Fruit fly (Drosophila melanogaster) whole organism, wandering third instar larva: ENCODE results near the gene CG32313.

Experiments
- Abd-B ChIP-seq: fragments of >200 bp; optimal IDR thresholded peaks from 2 replicates; lab custom pipeline; 2017; ENCODE audit warnings: missing biosample characterization, missing genetic modification characterization
- CG32264 ChIP-seq: fragments of 200-800 bp; sonication (Bioruptor generic); optimal IDR thresholded peaks from 2 replicates; lab custom pipeline; 2016; ENCODE audit warnings: missing biosample characterization, missing genetic modification characterization
- CG9705 ChIP-seq: fragments of 200-800 bp; sonication (Bioruptor generic); optimal IDR thresholded peaks from 2 replicates; lab custom pipeline; 2018; ENCODE audit warnings: missing biosample characterization, mild to moderate bottlenecking, missing genetic modification characterization
- CrebA ChIP-seq: fragments of 200-800 bp; sonication (Bioruptor generic); optimal IDR thresholded peaks from 2 replicates; lab custom pipeline; 2016; ENCODE audit warnings: missing biosample characterization, mild to moderate bottlenecking, missing genetic modification characterization, borderline replicate concordance
- Dfd ChIP-seq: fragments of >200 bp; optimal IDR thresholded peaks from 2 replicates; lab custom pipeline; 2017; ENCODE audit warnings: missing biosample characterization, missing genetic modification characterization
- Dif ChIP-seq: fragments of 200-275, 200-300 bp; sonication (Bioruptor generic); optimal IDR thresholded peaks from 2 replicates; lab custom pipeline; 2018; ENCODE audit warnings: missing biosample characterization, missing genetic modification characterization; ENCODE audit not compliant: partially characterized antibody
- GATAd ChIP-seq: sonication (Bioruptor generic); optimal IDR thresholded peaks from 2 replicates; lab custom pipeline; 2016; ENCODE audit warnings: missing biosample characterization, missing genetic modification characterization
- HLH106 ChIP-seq: fragments of 200-800 bp; optimal IDR thresholded peaks from 3 replicates; lab custom pipeline; 2019; ENCODE audit warnings: missing biosample characterization, mild to moderate bottlenecking, missing genetic modification characterization, moderate library complexity
- Hnf4 ChIP-seq: fragments of 200-800 bp; sonication (Bioruptor generic); optimal IDR thresholded peaks from 2 replicates; lab custom pipeline; 2016; ENCODE audit warnings: missing biosample characterization, mild to moderate bottlenecking, missing genetic modification characterization
- Hr78 ChIP-seq: fragments of >200 bp; optimal IDR thresholded peaks from 2 replicates; lab custom pipeline; 2017; ENCODE audit warnings: missing biosample characterization, missing genetic modification characterization
- Hr83 ChIP-seq: fragments of 200-300 bp; sonication (Bioruptor generic); optimal IDR thresholded peaks from 2 replicates; lab custom pipeline; 2016; ENCODE audit warnings: missing biosample characterization, mild to moderate bottlenecking, missing genetic modification characterization, moderate library complexity; ENCODE audit not compliant: poor library complexity, severe bottlenecking
- Jra ChIP-seq: sonication (Bioruptor generic); optimal IDR thresholded peaks from 2 replicates; lab custom pipeline; 2016; ENCODE audit warnings: missing biosample characterization, missing genetic modification characterization
- Mio ChIP-seq: sonication (Bioruptor generic); optimal IDR thresholded peaks from 2 replicates; lab custom pipeline; 2016; ENCODE audit warnings: missing biosample characterization, missing genetic modification characterization
- Myc ChIP-seq: fragments of >200 bp; optimal IDR thresholded peaks from 2 replicates; lab custom pipeline; 2017
- N ChIP-seq: fragments of >200 bp; optimal IDR thresholded peaks from 2 replicates; lab custom pipeline; 2018; ENCODE audit warnings: missing biosample characterization, missing external identifiers, missing genetic modification characterization
- OdsH ChIP-seq: fragments of 200-800 bp; sonication (Bioruptor generic); optimal IDR thresholded peaks from 2 replicates; lab custom pipeline; 2016; ENCODE audit warnings: missing biosample characterization, mild to moderate bottlenecking, missing genetic modification characterization
- Rel ChIP-seq, 2 experiments: fragments of 200-800 bp; sonication (Bioruptor generic) in 1 of 2; optimal IDR thresholded peaks; 2 replicates in 1 of 2; 3 replicates in 1 of 2; lab custom pipeline; 2016 to 2019; ENCODE audit warnings: mild to moderate bottlenecking in 2 of 2, missing biosample characterization in 2 of 2, missing genetic modification characterization in 2 of 2, moderate library complexity in 1 of 2
- Sp1 ChIP-seq: fragments of 200-800 bp; sonication (Bioruptor generic); optimal IDR thresholded peaks from 3 replicates; lab custom pipeline; 2019; ENCODE audit warnings: missing biosample characterization, mild to moderate bottlenecking, missing genetic modification characterization, moderate library complexity
- Vsx2 ChIP-seq: fragments of 200-300, 225-300 bp; sonication (Bioruptor generic); optimal IDR thresholded peaks from 2 replicates; lab custom pipeline; 2018; ENCODE audit warnings: missing biosample characterization, missing genetic modification characterization; ENCODE audit not compliant: partially characterized antibody
- br ChIP-seq: fragments of 200-800 bp; sonication (Bioruptor generic); optimal IDR thresholded peaks from 2 replicates; lab custom pipeline; 2016; ENCODE audit warnings: missing biosample characterization, missing genetic modification characterization
- brk ChIP-seq: fragments of 200-800 bp; sonication (Bioruptor generic); optimal IDR thresholded peaks from 2 replicates; lab custom pipeline; 2016; ENCODE audit warnings: missing biosample characterization, mild to moderate bottlenecking, missing genetic modification characterization
- dl ChIP-seq, 2 experiments: fragments of 175-275, 200-275 bp in 1 of 2; fragments of 200-275 bp in 1 of 2; sonication (Bioruptor generic); optimal IDR thresholded peaks; lab custom pipeline; 2018; ENCODE audit warnings: mild to moderate bottlenecking in 2 of 2, missing biosample characterization in 2 of 2, missing genetic modification characterization in 2 of 2, moderate library complexity in 2 of 2; ENCODE audit not compliant: partially characterized antibody in 2 of 2, insufficient read depth in 1 of 2
- dmrt93B ChIP-seq: fragments of 200-800 bp; sonication (Bioruptor generic); optimal IDR thresholded peaks from 2 replicates; lab custom pipeline; 2018; ENCODE audit warnings: missing biosample characterization, mild to moderate bottlenecking, missing genetic modification characterization
- dsf ChIP-seq: sonication (Bioruptor generic); optimal IDR thresholded peaks from 2 replicates; lab custom pipeline; 2016; ENCODE audit warnings: missing biosample characterization, missing genetic modification characterization, borderline replicate concordance
- ey ChIP-seq: fragments of 200-800 bp; sonication (Bioruptor generic); optimal IDR thresholded peaks from 2 replicates; lab custom pipeline; 2016; ENCODE audit warnings: missing biosample characterization, missing genetic modification characterization
- foxo ChIP-seq, 2 experiments: fragments of 200-800 bp; sonication (Bioruptor generic); optimal IDR thresholded peaks; 2 replicates in 1 of 2; 3 replicates in 1 of 2; lab custom pipeline; 2016 to 2017; ENCODE audit warnings: missing biosample characterization in 2 of 2, missing genetic modification characterization in 2 of 2
- fru ChIP-seq: fragments of 200-800 bp; sonication (Bioruptor generic); optimal IDR thresholded peaks from 3 replicates; lab custom pipeline; 2016; ENCODE audit warnings: missing biosample characterization, mild to moderate bottlenecking, missing genetic modification characterization
- h ChIP-seq: fragments of 200-800 bp; sonication (Bioruptor generic); optimal IDR thresholded peaks from 3 replicates; lab custom pipeline; 2016; ENCODE audit warnings: missing biosample characterization, mild to moderate bottlenecking, missing genetic modification characterization
- jim ChIP-seq: fragments of 175-275, 200-325 bp; sonication (Bioruptor generic); optimal IDR thresholded peaks from 2 replicates; lab custom pipeline; 2016; ENCODE audit warnings: missing biosample characterization, mild to moderate bottlenecking, missing genetic modification characterization
- pan ChIP-seq: fragments of >200 bp; optimal IDR thresholded peaks from 2 replicates; lab custom pipeline; 2017
- psq ChIP-seq: fragments of 200-800 bp; sonication (Bioruptor generic); optimal IDR thresholded peaks from 3 replicates; lab custom pipeline; 2017; ENCODE audit warnings: missing biosample characterization, mild to moderate bottlenecking, missing genetic modification characterization, moderate library complexity
- rgr ChIP-seq: fragments of 200-800 bp; sonication (Bioruptor generic); optimal IDR thresholded peaks from 3 replicates; lab custom pipeline; 2016; ENCODE audit warnings: missing biosample characterization, mild to moderate bottlenecking, missing genetic modification characterization
- sage ChIP-seq: fragments of 200-800 bp; sonication (Bioruptor generic); optimal IDR thresholded peaks from 2 replicates; lab custom pipeline; 2016; ENCODE audit warnings: missing biosample characterization, mild to moderate bottlenecking, missing genetic modification characterization
- sv ChIP-seq: fragments of 200-800 bp; sonication (Bioruptor generic); optimal IDR thresholded peaks from 3 replicates; lab custom pipeline; 2016; ENCODE audit warnings: missing biosample characterization, missing genetic modification characterization
- tai ChIP-seq: sonication (Bioruptor generic); optimal IDR thresholded peaks from 2 replicates; lab custom pipeline; 2016; ENCODE audit warnings: missing biosample characterization, missing genetic modification characterization
- usp ChIP-seq: fragments of >200 bp; optimal IDR thresholded peaks from 2 replicates; lab custom pipeline; 2017; ENCODE audit warnings: missing biosample characterization, missing genetic modification characterization
- woc ChIP-seq: sonication (Bioruptor generic); optimal IDR thresholded peaks from 2 replicates; lab custom pipeline; 2016; ENCODE audit warnings: missing biosample characterization, mild to moderate bottlenecking, missing genetic modification characterization

The CG32313 gene

dm6 chr3L:1550914-1551313 lies 5.4 kb upstream of the CG32313 start:
- TF ChIP-seq usp (GFP tag; lab: Kevin White, UChicago) (no peak), psq (GFP tag; lab: Kevin White, UChicago) (no peak), CG9705 (GFP tag; lab: Kevin White, UChicago) (no peak), HLH106 (tag; lab: Kevin White, UChicago) (no peak)

- TF ChIP-seq CG32264 (GFP tag; lab: Kevin White, UChicago) (no peak), Vsx2 (no peak), usp (GFP tag; lab: Kevin White, UChicago) (no peak), rgr (GFP tag; lab: Kevin White, UChicago) (no peak), Mio (no peak), h (GFP tag; lab: Kevin White, UChicago) (no peak), OdsH (no peak), jim (GFP tag; lab: Kevin White, UChicago) (no peak), Dfd (GFP tag; lab: Kevin White, UChicago) (no peak), N (GFP tag; lab: Kevin White, UChicago) (no peak), sv (GFP tag; lab: Kevin White, UChicago) (no peak), Sp1 (GFP tag; lab: Kevin White, UChicago) (no peak), sage (no peak), dsf (GFP tag; lab: Kevin White, UChicago) (no peak), tai (GFP tag; lab: Kevin White, UChicago) (no peak), br (no peak), CrebA (GFP tag; lab: Kevin White, UChicago) (no peak)
Measured at dm6 chr3L:1549634-1550071, 4.1 kb upstream of the CG32313 start.

dm6 chr3L:1549148-1549547 lies 3.6 kb upstream of the CG32313 start:
- TF ChIP-seq HLH106 (tag; lab: Kevin White, UChicago) (no peak), fru (GFP tag; lab: Kevin White, UChicago) (no peak), Hr83 (GFP tag; lab: Kevin White, UChicago) (peak; percentile 54), GATAd (GFP tag; lab: Kevin White, UChicago) (no peak), tai (GFP tag; lab: Kevin White, UChicago) (no peak), Hnf4 (GFP tag; lab: Kevin White, UChicago) (peak; percentile 5), Sp1 (GFP tag; lab: Kevin White, UChicago) (no peak), rgr (GFP tag; lab: Kevin White, UChicago) (peak; percentile 12), Dfd (GFP tag; lab: Kevin White, UChicago) (no peak), dl (GFP tag; optimal IDR thresholded peaks at IDR 0.05; lab: Kevin White, UChicago; ENCODE audit: insufficient read depth in 1 of 2, partially characterized antibody in 2 of 2) (no peak), CG32264 (GFP tag; lab: Kevin White, UChicago) (no peak), dmrt93B (GFP tag; lab: Kevin White, UChicago) (no peak)

dm6 chr3L:1548345-1548970 lies 2.9 kb upstream of the CG32313 start:
- TF ChIP-seq Jra (peak; percentile 66), tai (GFP tag; lab: Kevin White, UChicago) (no peak), CrebA (GFP tag; lab: Kevin White, UChicago) (no peak), ey (peak; percentile 80), Dfd (GFP tag; lab: Kevin White, UChicago) (no peak), fru (GFP tag; lab: Kevin White, UChicago) (peak; percentile 92), CG9705 (GFP tag; lab: Kevin White, UChicago) (peak; percentile 22), CG32264 (GFP tag; lab: Kevin White, UChicago) (peak; percentile 29), OdsH (peak; percentile 81), Abd-B (GFP tag; lab: Kevin White, UChicago) (no peak), HLH106 (tag; lab: Kevin White, UChicago) (peak; percentile 77), Hr78 (GFP tag; lab: Kevin White, UChicago) (no peak), Myc (lab: Kevin White, UChicago) (no peak), brk (GFP tag; lab: Kevin White, UChicago) (no peak), GATAd (GFP tag; lab: Kevin White, UChicago) (no peak), sv (GFP tag; lab: Kevin White, UChicago) (peak; percentile 6), woc (GFP tag; lab: Kevin White, UChicago) (peak; percentile 56), rgr (GFP tag; lab: Kevin White, UChicago) (peak; percentile 74), usp (GFP tag; lab: Kevin White, UChicago) (no peak), Sp1 (GFP tag; lab: Kevin White, UChicago) (peak; percentile 75), dsf (GFP tag; lab: Kevin White, UChicago) (no peak), Mio (no peak), Hr83 (GFP tag; lab: Kevin White, UChicago) (no peak), dmrt93B (GFP tag; lab: Kevin White, UChicago) (peak; percentile 61), sage (no peak), foxo (GFP tag; optimal IDR thresholded peaks at IDR 0.05; lab: Kevin White, UChicago) (peak; percentile 0 to 86), br (peak; percentile 82), jim (GFP tag; lab: Kevin White, UChicago) (no peak), N (GFP tag; lab: Kevin White, UChicago) (no peak), Hnf4 (GFP tag; lab: Kevin White, UChicago) (peak; percentile 72), h (GFP tag; lab: Kevin White, UChicago) (peak; percentile 80), Dif (no peak), dl (GFP tag; optimal IDR thresholded peaks at IDR 0.05; lab: Kevin White, UChicago; ENCODE audit: insufficient read depth in 1 of 2, partially characterized antibody in 2 of 2) (no peak), pan (lab: Kevin White, UChicago) (no peak), Rel (GFP tag; optimal IDR thresholded peaks at IDR 0.05; lab: Kevin White, UChicago) (no peak), Rel (tag; optimal IDR thresholded peaks at IDR 0.05; lab: Kevin White, UChicago) (peak; percentile 51), psq (GFP tag; lab: Kevin White, UChicago) (peak; percentile 56)
